Worm (Caenorhabditis elegans): Measurements from ENCODE around the gene mcp-1.
A peak's percentile ranks its signal among the peaks of the same experiment; 100 is the strongest.

Gene mcp-1

ce11 chrV:5917707-5918106 lies 43.9 kb upstream of the mcp-1 start, which contains the start of gene lrpr-1 (continued):
- no peak for TF ChIP-seq mxl-1 (tag; optimal IDR thresholded peaks at IDR 0.05)
- no peak for TF ChIP-seq Y53F4B.3 (GFP tag; IDR thresholded peaks at IDR 0.05)
- peak; percentile 87 for TF ChIP-seq zim-3 (tag; optimal IDR thresholded peaks at IDR 0.05)
- peak; percentile 78 for TF ChIP-seq K11D2.4 (GFP tag; IDR thresholded peaks at IDR 0.05)
- no peak for TF ChIP-seq F23B12.7 (tag; optimal IDR thresholded peaks at IDR 0.05; ENCODE audit: insufficient read depth)
- no peak for TF ChIP-seq ama-1 (optimal IDR thresholded peaks at IDR 0.05)
- no peak for TF ChIP-seq ama-1 (GFP tag; optimal IDR thresholded peaks at IDR 0.05)
- TF ChIP-seq bed-2 (GFP tag; IDR thresholded peaks at IDR 0.05) = peak; percentile 88
- no peak for TF ChIP-seq snpc-4 (GFP tag; optimal IDR thresholded peaks at IDR 0.05)
- peak in 1 of 4 experiments; percentile 18 for TF ChIP-seq snpc-4 (tag; optimal IDR thresholded peaks at IDR 0.05)
- TF ChIP-seq nfya-2 (GFP tag; IDR thresholded peaks at IDR 0.05) = no peak
- no peak for TF ChIP-seq ztf-26 (tag; optimal IDR thresholded peaks at IDR 0.05)
- no peak for TF ChIP-seq tlf-1 (GFP tag; optimal IDR thresholded peaks at IDR 0.05)
- TF ChIP-seq F57A8.1 (GFP tag; optimal IDR thresholded peaks at IDR 0.05) = no peak
- no peak for TF ChIP-seq ztf-6 (GFP tag; IDR thresholded peaks at IDR 0.05)
- TF ChIP-seq nhr-179 (tag; optimal IDR thresholded peaks at IDR 0.05) = no peak
- no peak for TF ChIP-seq ets-4 (GFP tag; optimal IDR thresholded peaks at IDR 0.05)
- TF ChIP-seq ceh-91 (GFP tag; IDR thresholded peaks at IDR 0.05) = peak; percentile 52
- peak; percentile 74 for TF ChIP-seq madf-8 (GFP tag; conservative IDR thresholded peaks at IDR 0.05)
- no peak for TF ChIP-seq die-1 (tag; optimal IDR thresholded peaks at IDR 0.05)
- TF ChIP-seq rcor-1 (GFP tag; IDR thresholded peaks at IDR 0.05) = peak; percentile 67
- no peak for TF ChIP-seq tbp1 (GFP tag; optimal IDR thresholded peaks at IDR 0.05)
- TF ChIP-seq B0261.1 (tag; optimal IDR thresholded peaks at IDR 0.05) = no peak
- TF ChIP-seq F57C9.4 (tag; optimal IDR thresholded peaks at IDR 0.05) = peak; percentile 14
- TF ChIP-seq sea-2 (GFP tag; IDR thresholded peaks at IDR 0.05) = 0 out of 2 replicates have a peak, but pooled peaks have one; percentile 34
- no peak; the same call in 1 of the 2 replicates for TF ChIP-seq mcd-1 (GFP tag; IDR thresholded peaks at IDR 0.05)
- TF ChIP-seq attf-6 (GFP tag; IDR thresholded peaks at IDR 0.05) = no peak
- TF ChIP-seq ccch-3 (GFP tag; optimal IDR thresholded peaks at IDR 0.05) = peak; percentile 73
- TF ChIP-seq F52B5.7 (tag; optimal IDR thresholded peaks at IDR 0.05) = no peak
- peak; percentile 71 for TF ChIP-seq attf-3 (GFP tag; conservative IDR thresholded peaks at IDR 0.05)
- no peak for TF ChIP-seq ztf-3 (GFP tag; optimal IDR thresholded peaks at IDR 0.05)
- no peak for TF ChIP-seq F55B11.4 (tag; optimal IDR thresholded peaks at IDR 0.05; ENCODE audit: borderline replicate concordance, insufficient read depth)
- TF ChIP-seq gei-17 (GFP tag; optimal IDR thresholded peaks at IDR 0.05) = no peak
- no peak for TF ChIP-seq F37B4.10 (GFP tag; IDR thresholded peaks at IDR 0.05)
- TF ChIP-seq ceh-40 (GFP tag; IDR thresholded peaks at IDR 0.05) = no peak
- no peak for TF ChIP-seq sdz-38 (tag; optimal IDR thresholded peaks at IDR 0.05)
- TF ChIP-seq F49E8.2 (tag; optimal IDR thresholded peaks at IDR 0.05; ENCODE audit: insufficient read depth) = no peak
- TF ChIP-seq Y56A3A.18 (GFP tag; IDR thresholded peaks at IDR 0.05) = no peak
- TF ChIP-seq egrh-3 (GFP tag; IDR thresholded peaks at IDR 0.05) = no peak
- TF ChIP-seq hmg-1.2 (GFP tag; IDR thresholded peaks at IDR 0.05) = no peak; the same call in 1 of the 2 replicates
- TF ChIP-seq lag-1 (GFP tag; IDR thresholded peaks at IDR 0.05) = no peak
- TF ChIP-seq nhr-27 (tag; optimal IDR thresholded peaks at IDR 0.05) = no peak
- peak; percentile 62 for TF ChIP-seq him-1 (tag; optimal IDR thresholded peaks at IDR 0.05)
- TF ChIP-seq hsf-1 (GFP tag; IDR thresholded peaks at IDR 0.05) = 0 out of 2 replicates have a peak, but pooled peaks have one; percentile 35
- TF ChIP-seq chd-7 (tag; optimal IDR thresholded peaks at IDR 0.05) = no peak
- peak; percentile 89 for TF ChIP-seq ceh-27 (GFP tag; optimal IDR thresholded peaks at IDR 0.05)
- TF ChIP-seq attf-5 (GFP tag; optimal IDR thresholded peaks at IDR 0.05) = no peak
- peak; percentile 96 for TF ChIP-seq ZK185.1 (tag; optimal IDR thresholded peaks at IDR 0.05; ENCODE audit: poor library complexity, severe bottlenecking)
- no peak for TF ChIP-seq ceh-79 (tag; optimal IDR thresholded peaks at IDR 0.05)
- peak; percentile 67 for TF ChIP-seq ceh-100 (GFP tag; IDR thresholded peaks at IDR 0.05)

Data from whole organism, young adult.